Fruit fly (Drosophila melanogaster) whole organism, wandering third instar larva: ENCODE measurements around the gene ATPsyngamma.

Experiments
- Abd-B ChIP-seq: fragments of >200 bp; optimal IDR thresholded peaks from 2 replicates; lab custom pipeline; 2017; ENCODE audit warnings: missing biosample characterization, missing genetic modification characterization
- CG32264 ChIP-seq: fragments of 200-800 bp; sonication (Bioruptor generic); optimal IDR thresholded peaks from 2 replicates; lab custom pipeline; 2016; ENCODE audit warnings: missing biosample characterization, missing genetic modification characterization
- CrebA ChIP-seq: fragments of 200-800 bp; sonication (Bioruptor generic); optimal IDR thresholded peaks from 2 replicates; lab custom pipeline; 2016; ENCODE audit warnings: missing biosample characterization, mild to moderate bottlenecking, missing genetic modification characterization, borderline replicate concordance
- Dfd ChIP-seq: fragments of >200 bp; optimal IDR thresholded peaks from 2 replicates; lab custom pipeline; 2017; ENCODE audit warnings: missing biosample characterization, missing genetic modification characterization
- HLH106 ChIP-seq: fragments of 200-800 bp; optimal IDR thresholded peaks from 3 replicates; lab custom pipeline; 2019; ENCODE audit warnings: missing biosample characterization, mild to moderate bottlenecking, missing genetic modification characterization, moderate library complexity
- Hnf4 ChIP-seq: fragments of 200-800 bp; sonication (Bioruptor generic); optimal IDR thresholded peaks from 2 replicates; lab custom pipeline; 2016; ENCODE audit warnings: missing biosample characterization, mild to moderate bottlenecking, missing genetic modification characterization
- Hr83 ChIP-seq: fragments of 200-300 bp; sonication (Bioruptor generic); optimal IDR thresholded peaks from 2 replicates; lab custom pipeline; 2016; ENCODE audit warnings: missing biosample characterization, mild to moderate bottlenecking, missing genetic modification characterization, moderate library complexity; ENCODE audit not compliant: poor library complexity, severe bottlenecking
- Jra ChIP-seq: sonication (Bioruptor generic); optimal IDR thresholded peaks from 2 replicates; lab custom pipeline; 2016; ENCODE audit warnings: missing biosample characterization, missing genetic modification characterization
- Mio ChIP-seq: sonication (Bioruptor generic); optimal IDR thresholded peaks from 2 replicates; lab custom pipeline; 2016; ENCODE audit warnings: missing biosample characterization, missing genetic modification characterization
- Myc ChIP-seq: fragments of >200 bp; optimal IDR thresholded peaks from 2 replicates; lab custom pipeline; 2017
- N ChIP-seq: fragments of >200 bp; optimal IDR thresholded peaks from 2 replicates; lab custom pipeline; 2018; ENCODE audit warnings: missing biosample characterization, missing external identifiers, missing genetic modification characterization
- OdsH ChIP-seq: fragments of 200-800 bp; sonication (Bioruptor generic); optimal IDR thresholded peaks from 2 replicates; lab custom pipeline; 2016; ENCODE audit warnings: missing biosample characterization, mild to moderate bottlenecking, missing genetic modification characterization
- Rel ChIP-seq, 2 experiments: fragments of 200-800 bp; sonication (Bioruptor generic) in 1 of 2; optimal IDR thresholded peaks; 2 replicates in 1 of 2; 3 replicates in 1 of 2; lab custom pipeline; 2016 to 2019; ENCODE audit warnings: mild to moderate bottlenecking in 2 of 2, missing biosample characterization in 2 of 2, missing genetic modification characterization in 2 of 2, moderate library complexity in 1 of 2
- Vsx2 ChIP-seq: fragments of 200-300, 225-300 bp; sonication (Bioruptor generic); optimal IDR thresholded peaks from 2 replicates; lab custom pipeline; 2018; ENCODE audit warnings: missing biosample characterization, missing genetic modification characterization; ENCODE audit not compliant: partially characterized antibody
- br ChIP-seq: fragments of 200-800 bp; sonication (Bioruptor generic); optimal IDR thresholded peaks from 2 replicates; lab custom pipeline; 2016; ENCODE audit warnings: missing biosample characterization, missing genetic modification characterization
- brk ChIP-seq: fragments of 200-800 bp; sonication (Bioruptor generic); optimal IDR thresholded peaks from 2 replicates; lab custom pipeline; 2016; ENCODE audit warnings: missing biosample characterization, mild to moderate bottlenecking, missing genetic modification characterization
- dl ChIP-seq, 2 experiments: fragments of 175-275, 200-275 bp in 1 of 2; fragments of 200-275 bp in 1 of 2; sonication (Bioruptor generic); optimal IDR thresholded peaks; lab custom pipeline; 2018; ENCODE audit warnings: mild to moderate bottlenecking in 2 of 2, missing biosample characterization in 2 of 2, missing genetic modification characterization in 2 of 2, moderate library complexity in 2 of 2; ENCODE audit not compliant: partially characterized antibody in 2 of 2, insufficient read depth in 1 of 2
- dmrt93B ChIP-seq: fragments of 200-800 bp; sonication (Bioruptor generic); optimal IDR thresholded peaks from 2 replicates; lab custom pipeline; 2018; ENCODE audit warnings: missing biosample characterization, mild to moderate bottlenecking, missing genetic modification characterization
- dsf ChIP-seq: sonication (Bioruptor generic); optimal IDR thresholded peaks from 2 replicates; lab custom pipeline; 2016; ENCODE audit warnings: missing biosample characterization, missing genetic modification characterization, borderline replicate concordance
- ey ChIP-seq: fragments of 200-800 bp; sonication (Bioruptor generic); optimal IDR thresholded peaks from 2 replicates; lab custom pipeline; 2016; ENCODE audit warnings: missing biosample characterization, missing genetic modification characterization
- foxo ChIP-seq, 2 experiments: fragments of 200-800 bp; sonication (Bioruptor generic); optimal IDR thresholded peaks; 2 replicates in 1 of 2; 3 replicates in 1 of 2; lab custom pipeline; 2016 to 2017; ENCODE audit warnings: missing biosample characterization in 2 of 2, missing genetic modification characterization in 2 of 2
- fru ChIP-seq: fragments of 200-800 bp; sonication (Bioruptor generic); optimal IDR thresholded peaks from 3 replicates; lab custom pipeline; 2016; ENCODE audit warnings: missing biosample characterization, mild to moderate bottlenecking, missing genetic modification characterization
- h ChIP-seq: fragments of 200-800 bp; sonication (Bioruptor generic); optimal IDR thresholded peaks from 3 replicates; lab custom pipeline; 2016; ENCODE audit warnings: missing biosample characterization, mild to moderate bottlenecking, missing genetic modification characterization
- jim ChIP-seq: fragments of 175-275, 200-325 bp; sonication (Bioruptor generic); optimal IDR thresholded peaks from 2 replicates; lab custom pipeline; 2016; ENCODE audit warnings: missing biosample characterization, mild to moderate bottlenecking, missing genetic modification characterization
- pan ChIP-seq: fragments of >200 bp; optimal IDR thresholded peaks from 2 replicates; lab custom pipeline; 2017
- psq ChIP-seq: fragments of 200-800 bp; sonication (Bioruptor generic); optimal IDR thresholded peaks from 3 replicates; lab custom pipeline; 2017; ENCODE audit warnings: missing biosample characterization, mild to moderate bottlenecking, missing genetic modification characterization, moderate library complexity
- rgr ChIP-seq: fragments of 200-800 bp; sonication (Bioruptor generic); optimal IDR thresholded peaks from 3 replicates; lab custom pipeline; 2016; ENCODE audit warnings: missing biosample characterization, mild to moderate bottlenecking, missing genetic modification characterization
- sage ChIP-seq: fragments of 200-800 bp; sonication (Bioruptor generic); optimal IDR thresholded peaks from 2 replicates; lab custom pipeline; 2016; ENCODE audit warnings: missing biosample characterization, mild to moderate bottlenecking, missing genetic modification characterization
- sv ChIP-seq: fragments of 200-800 bp; sonication (Bioruptor generic); optimal IDR thresholded peaks from 3 replicates; lab custom pipeline; 2016; ENCODE audit warnings: missing biosample characterization, missing genetic modification characterization
- tai ChIP-seq: sonication (Bioruptor generic); optimal IDR thresholded peaks from 2 replicates; lab custom pipeline; 2016; ENCODE audit warnings: missing biosample characterization, missing genetic modification characterization
- usp ChIP-seq: fragments of >200 bp; optimal IDR thresholded peaks from 2 replicates; lab custom pipeline; 2017; ENCODE audit warnings: missing biosample characterization, missing genetic modification characterization
- woc ChIP-seq: sonication (Bioruptor generic); optimal IDR thresholded peaks from 2 replicates; lab custom pipeline; 2016; ENCODE audit warnings: missing biosample characterization, mild to moderate bottlenecking, missing genetic modification characterization

The ATPsyngamma gene

dm6 chr3R:29794161-29794882, 45.4 kb upstream of the ATPsyngamma start, which contains the start of gene sro (continued):
- TF ChIP-seq foxo (GFP tag; optimal IDR thresholded peaks at IDR 0.05; lab: Kevin White, UChicago): peak in 1 of 2 experiments; percentile 45
- TF ChIP-seq br: no peak
- TF ChIP-seq Vsx2 (GFP tag; lab: Kevin White, UChicago): no peak
- TF ChIP-seq Dfd (GFP tag; lab: Kevin White, UChicago): no peak
- no peak for TF ChIP-seq dmrt93B (GFP tag; lab: Kevin White, UChicago)
- TF ChIP-seq Hnf4 (GFP tag; lab: Kevin White, UChicago): peak; percentile 31

- TF ChIP-seq dsf (no peak), OdsH (GFP tag; lab: Kevin White, UChicago) (no peak), h (GFP tag; lab: Kevin White, UChicago) (no peak), Jra (GFP tag; lab: Kevin White, UChicago) (no peak), brk (GFP tag; lab: Kevin White, UChicago) (no peak), ey (GFP tag; lab: Kevin White, UChicago) (no peak), Mio (no peak), usp (no peak), tai (GFP tag; lab: Kevin White, UChicago) (no peak), HLH106 (tag; lab: Kevin White, UChicago) (no peak), CrebA (no peak), N (no peak), fru (no peak), Dfd (GFP tag; lab: Kevin White, UChicago) (no peak), jim (no peak), foxo (GFP tag; optimal IDR thresholded peaks at IDR 0.05; lab: Kevin White, UChicago) (no peak), sv (GFP tag; lab: Kevin White, UChicago) (no peak)
Observed at dm6 chr3R:29790183-29790582, 41.2 kb upstream of the ATPsyngamma start.

DNA sequence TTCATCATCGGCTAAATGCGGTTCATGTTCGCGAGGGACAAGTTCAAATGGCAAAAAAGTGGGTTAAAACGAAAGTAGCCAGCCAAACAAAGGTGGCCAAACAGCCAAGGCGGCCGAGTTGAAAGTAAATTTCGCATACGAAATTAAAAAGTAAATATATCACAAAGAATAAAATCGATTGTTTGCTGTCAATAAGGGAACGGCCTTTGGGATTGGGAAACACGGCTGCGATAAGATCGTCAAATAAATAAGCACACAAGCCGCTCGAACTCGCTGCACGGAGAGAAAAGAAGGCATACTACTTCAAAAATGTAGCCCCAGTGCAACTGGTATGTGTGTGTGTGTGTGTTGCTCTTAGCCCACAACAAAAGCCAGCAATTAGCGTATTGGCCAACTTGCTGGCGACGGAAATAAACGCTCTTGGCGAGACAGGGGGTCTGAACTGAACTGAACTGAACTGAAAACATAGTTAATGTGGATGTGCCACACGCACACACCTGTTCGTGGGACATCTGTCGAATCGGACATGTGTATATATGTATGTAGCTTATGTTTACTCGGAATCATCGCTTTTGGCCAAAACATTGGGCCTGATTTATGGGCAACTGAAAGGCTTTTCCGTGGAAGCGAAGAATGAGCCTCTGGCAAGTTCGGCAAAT, 39.1 kb upstream of the ATPsyngamma start:
- no peak for TF ChIP-seq woc
- TF ChIP-seq Hnf4 (GFP tag; lab: Kevin White, UChicago): peak; percentile 9
- TF ChIP-seq psq (GFP tag; lab: Kevin White, UChicago): peak; percentile 36
- no peak for TF ChIP-seq Rel (GFP tag; optimal IDR thresholded peaks at IDR 0.05; lab: Kevin White, UChicago)
- TF ChIP-seq Rel (tag; optimal IDR thresholded peaks at IDR 0.05; lab: Kevin White, UChicago): peak; percentile 26
- TF ChIP-seq CG32264 (GFP tag; lab: Kevin White, UChicago): peak; percentile 1
- TF ChIP-seq rgr (GFP tag; lab: Kevin White, UChicago): peak; percentile 38
- peak; percentile 54 for TF ChIP-seq br
- peak; percentile 50 for TF ChIP-seq Hr83 (GFP tag; lab: Kevin White, UChicago)
- TF ChIP-seq Dfd (GFP tag; lab: Kevin White, UChicago): no peak
- TF ChIP-seq dl (GFP tag; optimal IDR thresholded peaks at IDR 0.05; lab: Kevin White, UChicago; ENCODE audit: insufficient read depth in 1 of 2, partially characterized antibody in 2 of 2): no peak
- TF ChIP-seq h (GFP tag; lab: Kevin White, UChicago): peak; percentile 16
- TF ChIP-seq Myc (lab: Kevin White, UChicago): no peak
- TF ChIP-seq N: no peak
- peak in 1 of 2 experiments; percentile 44 for TF ChIP-seq foxo (GFP tag; optimal IDR thresholded peaks at IDR 0.05; lab: Kevin White, UChicago)
- TF ChIP-seq dmrt93B (GFP tag; lab: Kevin White, UChicago): peak; percentile 3
- peak; percentile 21 for TF ChIP-seq fru
- peak; percentile 23 for TF ChIP-seq OdsH (GFP tag; lab: Kevin White, UChicago)
- TF ChIP-seq pan (lab: Kevin White, UChicago): no peak
- TF ChIP-seq Abd-B (GFP tag; lab: Kevin White, UChicago): no peak
- peak; percentile 14 for TF ChIP-seq sage (GFP tag; lab: Kevin White, UChicago)
